Worm (Caenorhabditis elegans): Measurements from ENCODE around the gene W02A2.5.

DNA sequence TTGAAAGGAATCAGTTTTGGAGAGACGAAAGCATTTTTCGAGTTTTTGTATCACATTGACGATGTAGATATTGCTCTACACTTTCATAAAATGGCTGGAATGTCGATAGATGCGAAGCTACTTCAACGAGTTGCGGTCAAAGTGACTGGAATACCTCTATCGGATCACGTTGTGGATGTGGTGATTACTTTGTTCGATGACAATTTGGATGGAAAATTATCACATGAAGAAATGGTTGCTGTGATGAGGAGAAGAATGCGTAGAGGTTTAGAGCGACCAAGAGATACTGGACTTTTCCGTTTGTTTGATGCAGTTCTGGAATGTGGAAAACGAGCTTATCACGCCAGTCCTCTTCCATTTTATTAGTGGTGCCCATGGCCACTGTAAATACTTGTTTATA is 43.0 kb upstream of the W02A2.5 start:
- TF ChIP-seq tlp-1 (tag; optimal IDR thresholded peaks at IDR 0.05) (no peak), aly-2 (tag; optimal IDR thresholded peaks at IDR 0.05) (no peak), nhr-12 (tag; optimal IDR thresholded peaks at IDR 0.05) (no peak), lin-15B (tag; optimal IDR thresholded peaks at IDR 0.05) (no peak), dpl-1 (GFP tag; optimal IDR thresholded peaks at IDR 0.05) (no peak), sptf-1 (tag; optimal IDR thresholded peaks at IDR 0.05) (no peak), unc-62 (GFP tag; optimal IDR thresholded peaks at IDR 0.05) (no peak), nhr-237 (tag; optimal IDR thresholded peaks at IDR 0.05) (no peak), unc-30 (tag; optimal IDR thresholded peaks at IDR 0.05) (no peak), blmp-1 (tag; optimal IDR thresholded peaks at IDR 0.05) (no peak), nhr-90 (tag; optimal IDR thresholded peaks at IDR 0.05; ENCODE audit: poor library complexity) (no peak), nhr-28 (tag; optimal IDR thresholded peaks at IDR 0.05) (no peak)
